Worm (Caenorhabditis elegans) whole organism, L3 larva: ENCODE measurements around the gene mlc-1.

ENCODE experiments used
- ZK546.5 ChIP-seq: sonication (generic microtip); optimal IDR thresholded peaks from 2 replicates; lab custom pipeline; 2017; ENCODE audit warnings: missing biosample characterization, missing genetic modification characterization
- aly-2 ChIP-seq: fragments of 150-350 bp; optimal IDR thresholded peaks from 2 replicates; lab custom pipeline; 2014; ENCODE audit warnings: missing biosample characterization, missing genetic modification characterization
- ama-1 ChIP-seq: fragments of 150-350 bp; optimal IDR thresholded peaks from 2 replicates; lab custom pipeline; 2018
- elt-3 ChIP-seq, 3 experiments: fragments of 150-350 bp in 1 of 3; sonication (generic microtip) in 2 of 3; optimal IDR thresholded peaks; 2 replicates in 2 of 3; 4 replicates in 1 of 3; lab custom pipeline; 2014 to 2017; ENCODE audit warnings: missing biosample characterization in 3 of 3, missing genetic modification characterization in 3 of 3
- lin-39 ChIP-seq: fragments of 150-350 bp; optimal IDR thresholded peaks from 2 replicates; lab custom pipeline; 2018; ENCODE audit warnings: missing biosample characterization, missing genetic modification reagents, missing genetic modification characterization
- nhr-11 ChIP-seq: fragments of 150-350 bp; optimal IDR thresholded peaks from 2 replicates; lab custom pipeline; 2014; ENCODE audit warnings: missing biosample characterization, missing genetic modification characterization
- nhr-12 ChIP-seq: fragments of 150-350 bp; optimal IDR thresholded peaks from 2 replicates; lab custom pipeline; 2014; ENCODE audit warnings: missing biosample characterization, missing genetic modification characterization
- nhr-25 ChIP-seq: sonication (generic microtip); optimal IDR thresholded peaks from 2 replicates; lab custom pipeline; 2017; ENCODE audit warnings: missing biosample characterization, missing genetic modification characterization
- nhr-28 ChIP-seq: fragments of 150-350 bp; optimal IDR thresholded peaks from 2 replicates; lab custom pipeline; 2014; ENCODE audit warnings: missing biosample characterization, missing genetic modification characterization
- nhr-77 ChIP-seq: fragments of 150-350 bp; optimal IDR thresholded peaks from 2 replicates; lab custom pipeline; 2014; ENCODE audit warnings: missing biosample characterization, missing genetic modification characterization
- pha-4 ChIP-seq: fragments of 150-350 bp; optimal IDR thresholded peaks from 2 replicates; lab custom pipeline; 2014; ENCODE audit warnings: missing biosample characterization, missing genetic modification reagents, missing genetic modification characterization
- pqm-1 ChIP-seq: fragments of 150-350 bp; optimal IDR thresholded peaks from 2 replicates; lab custom pipeline; 2017; ENCODE audit warnings: missing biosample characterization, missing genetic modification characterization, inconsistent platforms
- skn-1 ChIP-seq: fragments of 150-350 bp; optimal IDR thresholded peaks from 2 replicates; lab custom pipeline; 2014; ENCODE audit warnings: missing biosample characterization, missing genetic modification characterization

ce11 chrX:17419813-17420584, 39.0 kb upstream of the mlc-1 start:
- TF ChIP-seq aly-2 (tag; lab: Kevin White, UChicago) = no peak
- TF ChIP-seq lin-39 (tag; lab: Kevin White, UChicago) = no peak
- no peak for TF ChIP-seq nhr-77
- peak; percentile 97 for TF ChIP-seq ama-1
- no peak for TF ChIP-seq pha-4
- TF ChIP-seq skn-1 (tag; lab: Kevin White, UChicago) = no peak
- TF ChIP-seq nhr-25 (tag; lab: Kevin White, UChicago) = peak; percentile 87
- TF ChIP-seq ZK546.5 (tag; lab: Kevin White, UChicago) = no peak
- TF ChIP-seq nhr-28 (tag; lab: Kevin White, UChicago) = no peak
- no peak for TF ChIP-seq nhr-11
- TF ChIP-seq pqm-1 (tag; lab: Kevin White, UChicago) = no peak
- TF ChIP-seq elt-3 (tag; optimal IDR thresholded peaks at IDR 0.05; lab: Kevin White, UChicago) = peak in 2 of 3 experiments; percentile 28 to 58
- no peak for TF ChIP-seq nhr-12 (tag; lab: Kevin White, UChicago)
